Worm (Caenorhabditis elegans): ENCODE results near the gene math-25.

The math-25 gene

ce11 chrII:1893912-1894311, 1.9 kb upstream of the math-25 start, which contains the start of gene C16C4.1:
TSS of gene C16C4.1 (plus strand) at chrII:1894212.
- TF ChIP-seq mdl-1 (tag; optimal IDR thresholded peaks at IDR 0.05) (no peak), alr-1 (tag; optimal IDR thresholded peaks at IDR 0.05; ENCODE audit: borderline replicate concordance) (no peak), nhr-71 (tag; optimal IDR thresholded peaks at IDR 0.05) (no peak), elt-3 (tag; optimal IDR thresholded peaks at IDR 0.05) (no peak), mef-2 (tag; optimal IDR thresholded peaks at IDR 0.05) (no peak), ces-1 (GFP tag; optimal IDR thresholded peaks at IDR 0.05) (no peak), vab-15 (tag; optimal IDR thresholded peaks at IDR 0.05) (no peak), ama-1 (optimal IDR thresholded peaks at IDR 0.05) (no peak), aha-1 (tag; optimal IDR thresholded peaks at IDR 0.05) (no peak), dsc-1 (tag; optimal IDR thresholded peaks at IDR 0.05) (no peak), ceh-90 (tag; optimal IDR thresholded peaks at IDR 0.05) (no peak), sox-4 (tag; optimal IDR thresholded peaks at IDR 0.05) (no peak), tbx-2 (tag; optimal IDR thresholded peaks at IDR 0.05) (no peak), rnt-1 (tag; optimal IDR thresholded peaks at IDR 0.05) (no peak), jun-1 (tag; optimal IDR thresholded peaks at IDR 0.05) (no peak), snpc-4 (tag; optimal IDR thresholded peaks at IDR 0.05) (no peak), ztf-4 (tag; optimal IDR thresholded peaks at IDR 0.05) (no peak)

ce11 chrII:1895278-1895677, 584 bp upstream of the math-25 start, which contains the start of gene C46F9.5:
TSS of gene C46F9.5 (plus strand) at chrII:1895578.
- no peak for TF ChIP-seq fkh-8 (tag; optimal IDR thresholded peaks at IDR 0.05)
- no peak for TF ChIP-seq pag-3 (tag; optimal IDR thresholded peaks at IDR 0.05; ENCODE audit: borderline replicate concordance, insufficient read depth)
- no peak for TF ChIP-seq snpc-4 (tag; optimal IDR thresholded peaks at IDR 0.05)
- TF ChIP-seq jun-1 (tag; optimal IDR thresholded peaks at IDR 0.05), result no peak
- TF ChIP-seq lin-39 (tag; optimal IDR thresholded peaks at IDR 0.05), result no peak
- no peak for TF ChIP-seq fos-1 (tag; optimal IDR thresholded peaks at IDR 0.05)
- no peak for TF ChIP-seq mef-2 (tag; optimal IDR thresholded peaks at IDR 0.05)
- TF ChIP-seq efl-1 (optimal IDR thresholded peaks at IDR 0.05), result no peak
- no peak for TF ChIP-seq efl-1 (GFP tag; optimal IDR thresholded peaks at IDR 0.05 in 1 of 2)
- no peak for TF ChIP-seq ceh-88 (GFP tag; IDR thresholded peaks at IDR 0.05)
- TF ChIP-seq sox-4 (tag; optimal IDR thresholded peaks at IDR 0.05), result no peak
- no peak for TF ChIP-seq fkh-10 (GFP tag; optimal IDR thresholded peaks at IDR 0.05)
- TF ChIP-seq nhr-20 (tag; optimal IDR thresholded peaks at IDR 0.05), result no peak
- TF ChIP-seq egl-27 (tag; optimal IDR thresholded peaks at IDR 0.05), result no peak
- no peak for TF ChIP-seq zag-1 (tag; optimal IDR thresholded peaks at IDR 0.05)
- no peak for TF ChIP-seq ceh-8 (GFP tag; optimal IDR thresholded peaks at IDR 0.05)

ce11 chrII:1897936-1898335, 2.1 kb downstream of the math-25 start, which contains the start of gene C46F9.6:
TSS of gene C46F9.6 (plus strand) at chrII:1898236.
- TF ChIP-seq elt-2 (tag; optimal IDR thresholded peaks at IDR 0.05) (peak; percentile 6), hpl-2 (GFP tag; optimal IDR thresholded peaks at IDR 0.05) (no peak)

ce11 chrII:1899934-1900333, 4.1 kb downstream of the math-25 start, which contains the start of gene math-24:
TSS of gene math-24 (plus strand) at chrII:1900234.
- no peak for TF ChIP-seq grh-1 (GFP tag; IDR thresholded peaks at IDR 0.05)
- TF ChIP-seq efl-1 (optimal IDR thresholded peaks at IDR 0.05), result no peak
- TF ChIP-seq efl-1 (GFP tag; optimal IDR thresholded peaks at IDR 0.05 in 1 of 2), result no peak
- no peak for TF ChIP-seq nhr-237 (tag; optimal IDR thresholded peaks at IDR 0.05)
- TF ChIP-seq mep-1 (tag; optimal IDR thresholded peaks at IDR 0.05), result no peak
- TF ChIP-seq lin-35 (GFP tag; optimal IDR thresholded peaks at IDR 0.05), result no peak
- TF ChIP-seq fkh-10 (GFP tag; optimal IDR thresholded peaks at IDR 0.05), result no peak
- TF ChIP-seq nhr-47 (tag; optimal IDR thresholded peaks at IDR 0.05), result no peak
- TF ChIP-seq ztf-4 (tag; optimal IDR thresholded peaks at IDR 0.05), result no peak

- TF ChIP-seq nhr-47 (tag; optimal IDR thresholded peaks at IDR 0.05), result no peak
- no peak for TF ChIP-seq elt-2 (tag; optimal IDR thresholded peaks at IDR 0.05)
- TF ChIP-seq F16B12.6 (tag; optimal IDR thresholded peaks at IDR 0.05), result no peak
- TF ChIP-seq sptf-1 (tag; optimal IDR thresholded peaks at IDR 0.05), result no peak
- no peak for TF ChIP-seq unc-86 (tag; optimal IDR thresholded peaks at IDR 0.05)
- TF ChIP-seq fkh-4 (tag; optimal IDR thresholded peaks at IDR 0.05; ENCODE audit: borderline replicate concordance), result no peak
- no peak for TF ChIP-seq aly-2 (tag; optimal IDR thresholded peaks at IDR 0.05)
- no peak for TF ChIP-seq grh-1 (GFP tag; IDR thresholded peaks at IDR 0.05)
- no peak for TF ChIP-seq lin-13 (GFP tag; optimal IDR thresholded peaks at IDR 0.05)
- no peak for TF ChIP-seq C16A3.4 (tag; optimal IDR thresholded peaks at IDR 0.05)
- TF ChIP-seq C04F5.9 (tag; optimal IDR thresholded peaks at IDR 0.05), result no peak
Observed at ce11 chrII:1901981-1902380, 6.1 kb downstream of the math-25 start, which contains the start of gene math-23. TSS of gene math-23 (plus strand) at chrII:1902281.

Data from whole organism, L1 larva.